Worm (Caenorhabditis elegans) whole organism, midembryonic: ENCODE data around the gene ztf-29.
A peak's percentile ranks its signal among the peaks of the same experiment; 100 is the strongest.

Experiments used
- T22C8.4 ChIP-seq: fragments of 200-800 bp; sonication (Bioruptor generic); IDR thresholded peaks from 2 replicates; pipeline ENCODE4 v1.3.6; 2022; ENCODE audit warnings: missing genetic modification characterization, missing compliant biosample characterization
- flt-1 ChIP-seq: fragments of 200-800 bp; sonication (Bioruptor generic); IDR thresholded peaks from 2 replicates; pipeline ENCODE4 v1.3.6; 2022; ENCODE audit warnings: missing genetic modification characterization, missing compliant biosample characterization
- klf-2 ChIP-seq: fragments of 200-800 bp; sonication (Bioruptor generic); conservative IDR thresholded peaks from 2 replicates; pipeline ENCODE4 v1.3.6; 2022; ENCODE audit warnings: missing genetic modification reagents, missing genetic modification characterization, missing compliant biosample characterization
- med-1 ChIP-seq: sonication (generic microtip); optimal IDR thresholded peaks from 2 replicates; lab custom pipeline; 2017; ENCODE audit warnings: missing genetic modification characterization, mild to moderate bottlenecking, missing compliant biosample characterization, antibody characterized with exemption, missing genetic modification reagents; ENCODE audit not compliant: insufficient read depth
- tab-1 ChIP-seq: fragments of 200-800 bp; sonication (Bioruptor generic); IDR thresholded peaks from 2 replicates; pipeline ENCODE4 v1.3.6; 2022; ENCODE audit warnings: missing genetic modification characterization, missing compliant biosample characterization
- ztf-23 ChIP-seq: fragments of 200-800 bp; sonication (Bioruptor generic); IDR thresholded peaks from 2 replicates; pipeline ENCODE4 v1.3.6; 2022; ENCODE audit warnings: missing genetic modification reagents, missing genetic modification characterization, missing compliant biosample characterization
- ztf-29 ChIP-seq: fragments of 200-800 bp; sonication (Bioruptor generic); IDR thresholded peaks from 2 replicates; pipeline ENCODE4 v1.3.6; 2022; ENCODE audit warnings: missing genetic modification reagents, missing genetic modification characterization, missing compliant biosample characterization

DNA sequence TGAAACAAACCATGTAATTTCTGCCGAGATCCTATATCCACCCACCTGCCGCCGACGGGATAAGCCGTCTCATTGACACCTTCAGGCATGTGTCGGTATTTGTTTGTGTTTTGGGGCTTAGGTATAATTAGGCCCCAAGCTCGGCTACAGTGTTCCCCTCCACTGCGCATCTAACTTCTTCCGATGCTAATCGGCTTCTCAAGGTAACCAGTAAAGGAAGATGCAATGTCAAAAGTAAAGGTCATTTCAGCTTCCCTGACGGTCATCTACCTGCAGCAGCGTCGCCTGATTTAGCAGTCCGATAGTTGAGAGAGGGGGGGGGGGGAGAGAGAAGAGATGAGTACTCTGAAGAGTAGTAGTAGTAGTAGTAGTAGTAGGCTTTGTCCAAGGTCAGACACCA is 2.7 kb upstream of the ztf-29 start:
- TF ChIP-seq tab-1 (GFP tag; lab: Robert Waterston, UW) (0 out of 2 replicates have a peak, but pooled peaks have one; percentile 37), med-1 (GFP tag; lab: Kevin White, UChicago) (no peak), ztf-23 (GFP tag; lab: Robert Waterston, UW) (no peak), T22C8.4 (GFP tag; lab: Robert Waterston, UW) (no peak), klf-2 (GFP tag; lab: Robert Waterston, UW) (no peak), ztf-29 (GFP tag; lab: Robert Waterston, UW) (peak; percentile 93), flt-1 (GFP tag; lab: Robert Waterston, UW) (no peak)
